Fruit fly (Drosophila melanogaster) whole organism, embryonic: ENCODE results near the gene Irp-1B.

Experiments
- Abd-B ChIP-seq: fragments of 200-800 bp; sonication (Bioruptor generic); optimal IDR thresholded peaks from 2 replicates; lab custom pipeline; 2018; ENCODE audit warnings: missing biosample characterization, mild to moderate bottlenecking, missing genetic modification characterization, moderate library complexity
- Atf-2 ChIP-seq: fragments of 200-800 bp; sonication (Bioruptor generic); optimal IDR thresholded peaks from 2 replicates; lab custom pipeline; 2016; ENCODE audit warnings: missing biosample characterization, missing genetic modification characterization
- Atf3 ChIP-seq: fragments of 200-800 bp; sonication (Bioruptor generic); optimal IDR thresholded peaks from 3 replicates; lab custom pipeline; 2016; ENCODE audit warnings: missing biosample characterization, missing genetic modification characterization
- Atf6 ChIP-seq: fragments of 200-800 bp; sonication (Bioruptor generic); IDR thresholded peaks from 2 replicates; pipeline ENCODE4 v1.3.6; 2022; ENCODE audit warnings: missing biosample characterization, missing genetic modification characterization
- CG11504 ChIP-seq: fragments of 200-800 bp; sonication (Bioruptor generic); optimal IDR thresholded peaks from 3 replicates; lab custom pipeline; 2019; ENCODE audit warnings: missing biosample characterization, mild to moderate bottlenecking, missing genetic modification characterization, moderate library complexity
- CG12236 ChIP-seq: fragments of 200-800 bp; sonication (Bioruptor generic); optimal IDR thresholded peaks from 2 replicates; lab custom pipeline; 2016; ENCODE audit warnings: missing biosample characterization, missing genetic modification characterization
- CG12659 ChIP-seq: fragments of 200-800 bp; sonication (Bioruptor generic); optimal IDR thresholded peaks from 3 replicates; lab custom pipeline; 2017; ENCODE audit warnings: mild to moderate bottlenecking, missing biosample characterization, missing genetic modification reagents, missing genetic modification characterization
- CG13894 ChIP-seq: fragments of 200-800 bp; sonication (Bioruptor generic); optimal IDR thresholded peaks from 3 replicates; lab custom pipeline; 2018; ENCODE audit warnings: missing biosample characterization, mild to moderate bottlenecking, missing genetic modification characterization, moderate library complexity
- CG1529 ChIP-seq: fragments of 200-800 bp; sonication (Bioruptor generic); optimal IDR thresholded peaks from 3 replicates; lab custom pipeline; 2018; ENCODE audit warnings: missing biosample characterization, missing genetic modification characterization
- CG1647 ChIP-seq: fragments of 200-800 bp; sonication (Bioruptor generic); optimal IDR thresholded peaks from 3 replicates; lab custom pipeline; 2016; ENCODE audit warnings: missing biosample characterization, missing genetic modification characterization
- CG17359 ChIP-seq: fragments of 200-800 bp; sonication (Bioruptor generic); optimal IDR thresholded peaks from 3 replicates; lab custom pipeline; 2018; ENCODE audit warnings: missing biosample characterization, mild to moderate bottlenecking, missing genetic modification characterization, moderate library complexity
- CG17385 ChIP-seq: fragments of 200-800 bp; sonication (Bioruptor generic); optimal IDR thresholded peaks from 3 replicates; lab custom pipeline; 2018; ENCODE audit warnings: missing biosample characterization, mild to moderate bottlenecking, missing genetic modification characterization
- CG17568 ChIP-seq: fragments of 200-800 bp; sonication (Bioruptor generic); optimal IDR thresholded peaks from 2 replicates; lab custom pipeline; 2018; ENCODE audit warnings: missing biosample characterization, mild to moderate bottlenecking, missing genetic modification characterization, moderate library complexity
- CG17612 ChIP-seq: fragments of 200-800 bp; sonication (Bioruptor generic); IDR thresholded peaks from 2 replicates; pipeline ENCODE4 v1.3.6; 2022; ENCODE audit warnings: missing biosample characterization, missing genetic modification characterization
- CG30403 ChIP-seq: fragments of 200-800 bp; sonication (Bioruptor generic); optimal IDR thresholded peaks from 3 replicates; lab custom pipeline; 2016; ENCODE audit warnings: missing biosample characterization, missing genetic modification characterization
- CG32767 ChIP-seq: fragments of 200-800 bp; sonication (Bioruptor generic); IDR thresholded peaks from 2 replicates; pipeline ENCODE4 v1.3.6; 2022; ENCODE audit warnings: missing biosample characterization, missing genetic modification characterization
- CG3838 ChIP-seq: fragments of 200-800 bp; sonication (Bioruptor generic); optimal IDR thresholded peaks from 3 replicates; lab custom pipeline; 2016; ENCODE audit warnings: missing biosample characterization, missing genetic modification characterization
- CG8281 ChIP-seq: fragments of 200-800 bp; sonication (Bioruptor generic); optimal IDR thresholded peaks from 2 replicates; lab custom pipeline; 2018; ENCODE audit warnings: missing biosample characterization, mild to moderate bottlenecking, missing genetic modification characterization, moderate library complexity
- CG8765 ChIP-seq: fragments of 200-800 bp; sonication (Bioruptor generic); IDR thresholded peaks from 2 replicates; pipeline ENCODE4 v1.3.6; 2022; ENCODE audit warnings: missing biosample characterization, missing genetic modification characterization
- CG8944 ChIP-seq: fragments of 200-800 bp; sonication (Bioruptor generic); optimal IDR thresholded peaks from 3 replicates; lab custom pipeline; 2016; ENCODE audit warnings: missing biosample characterization, missing genetic modification characterization
- CTCF ChIP-seq: fragments of 200-800 bp; sonication (Bioruptor generic); optimal IDR thresholded peaks from 2 replicates; lab custom pipeline; 2017; ENCODE audit warnings: missing biosample characterization, mild to moderate bottlenecking, missing genetic modification characterization, moderate library complexity
- Chrac-16 ChIP-seq: fragments of 200-800 bp; sonication (Bioruptor generic); optimal IDR thresholded peaks from 3 replicates; lab custom pipeline; 2016; ENCODE audit warnings: missing biosample characterization, missing genetic modification characterization
- CrebB ChIP-seq: fragments of 200-800 bp; sonication (Bioruptor generic); optimal IDR thresholded peaks from 3 replicates; lab custom pipeline; 2018; ENCODE audit warnings: missing biosample characterization, mild to moderate bottlenecking, missing genetic modification characterization
- Dip3 ChIP-seq: fragments of 200-800 bp; sonication (Bioruptor generic); optimal IDR thresholded peaks from 3 replicates; lab custom pipeline; 2016; ENCODE audit warnings: missing biosample characterization, missing genetic modification characterization
- E2f1 ChIP-seq: fragments of 200-800 bp; sonication (Bioruptor generic); IDR thresholded peaks from 2 replicates; pipeline ENCODE4 v1.3.6; 2022; ENCODE audit warnings: missing biosample characterization, missing genetic modification characterization
- Ets97D ChIP-seq: fragments of 200-800 bp; sonication (Bioruptor generic); optimal IDR thresholded peaks from 3 replicates; lab custom pipeline; 2016; ENCODE audit warnings: missing biosample characterization, missing genetic modification characterization
- HmgD ChIP-seq: fragments of 200-800 bp; sonication (Bioruptor generic); optimal IDR thresholded peaks from 3 replicates; lab custom pipeline; 2016; ENCODE audit warnings: missing biosample characterization, missing genetic modification characterization
- Jarid2 ChIP-seq: fragments of 200-800 bp; sonication (Bioruptor generic); optimal IDR thresholded peaks from 3 replicates; lab custom pipeline; 2017; ENCODE audit warnings: mild to moderate bottlenecking, missing biosample characterization, missing genetic modification reagents, missing genetic modification characterization
- Kr ChIP-seq: fragments of 200-800 bp; sonication (Bioruptor generic); optimal IDR thresholded peaks from 2 replicates; lab custom pipeline; 2017; ENCODE audit warnings: missing biosample characterization, mild to moderate bottlenecking, missing genetic modification characterization
- Med ChIP-seq: fragments of 200-800 bp; sonication (Bioruptor generic); peaks from one replicate; lab custom pipeline; 2016; ENCODE audit warnings: missing biosample characterization, missing genetic modification characterization, mild to moderate bottlenecking, inconsistent platforms, moderate library complexity
- Pdp1 ChIP-seq, 2 experiments: fragments of 200-800 bp; sonication (Bioruptor generic); optimal IDR thresholded peaks; 3 replicates each; lab custom pipeline; 2016; ENCODE audit warnings: missing biosample characterization in 2 of 2, missing genetic modification characterization in 2 of 2, mild to moderate bottlenecking in 1 of 2, moderate library complexity in 1 of 2
- Taf1 ChIP-seq: fragments of 200-800 bp; sonication (Bioruptor generic); IDR thresholded peaks from 2 replicates; pipeline ENCODE4 v1.3.6; 2022; ENCODE audit warnings: missing biosample characterization, missing genetic modification characterization
- Usf ChIP-seq: fragments of 200-800 bp; sonication (Bioruptor generic); optimal IDR thresholded peaks from 2 replicates; lab custom pipeline; 2017; ENCODE audit warnings: missing genotype, missing biosample characterization, missing genetic modification characterization
- ac ChIP-seq: fragments of 200-800 bp; sonication (Bioruptor generic); optimal IDR thresholded peaks from 3 replicates; lab custom pipeline; 2017; ENCODE audit warnings: missing biosample characterization, mild to moderate bottlenecking, missing genetic modification characterization
- ap ChIP-seq: fragments of 200-800 bp; sonication (Bioruptor generic); IDR thresholded peaks from 2 replicates; pipeline ENCODE4 v1.3.6; 2022; ENCODE audit warnings: missing biosample characterization, missing genetic modification characterization
- caup ChIP-seq: fragments of 200-800 bp; sonication (Bioruptor generic); optimal IDR thresholded peaks from 3 replicates; lab custom pipeline; 2017; ENCODE audit warnings: missing biosample characterization, mild to moderate bottlenecking, missing genetic modification characterization, moderate library complexity; ENCODE audit not compliant: severe bottlenecking
- dmrt11E ChIP-seq: fragments of 200-800 bp; sonication (Bioruptor generic); optimal IDR thresholded peaks from 3 replicates; lab custom pipeline; 2018; ENCODE audit warnings: missing biosample characterization, mild to moderate bottlenecking, missing genetic modification characterization, moderate library complexity
- en ChIP-seq: fragments of 200-800 bp; sonication (Bioruptor generic); optimal IDR thresholded peaks from 2 replicates; lab custom pipeline; 2016; ENCODE audit warnings: missing biosample characterization, missing genetic modification characterization
- gfzf ChIP-seq: fragments of 200-800 bp; sonication (Bioruptor generic); optimal IDR thresholded peaks from 2 replicates; lab custom pipeline; 2016; ENCODE audit warnings: missing biosample characterization, mild to moderate bottlenecking, missing genetic modification characterization, moderate library complexity
- grn ChIP-seq: fragments of 200-800 bp; sonication (Bioruptor generic); optimal IDR thresholded peaks from 3 replicates; lab custom pipeline; 2017; ENCODE audit warnings: missing biosample characterization, missing genetic modification characterization
- gsb-n ChIP-seq: fragments of 200-800 bp; sonication (Bioruptor generic); optimal IDR thresholded peaks from 3 replicates; lab custom pipeline; 2018; ENCODE audit warnings: missing biosample characterization, mild to moderate bottlenecking, missing genetic modification characterization
- h ChIP-seq: fragments of >200 bp; optimal IDR thresholded peaks from 2 replicates; lab custom pipeline; 2017
- hkb ChIP-seq, 2 experiments: fragments of 200-800 bp in 1 of 2; fragments of >200 bp in 1 of 2; sonication (Bioruptor generic) in 1 of 2; IDR thresholded peaks in 1 of 2; optimal IDR thresholded peaks in 1 of 2; 2 replicates each; pipeline versions ENCODE4 v1.3.6 to Lab custom; 2017 to 2022; ENCODE audit warnings: missing biosample characterization in 1 of 2, missing genetic modification characterization in 1 of 2
- knrl ChIP-seq: fragments of 200-800 bp; sonication (Bioruptor generic); IDR thresholded peaks from 3 replicates; pipeline ENCODE4 v1.3.6; 2022; ENCODE audit warnings: missing biosample characterization, missing genetic modification characterization; ENCODE audit not compliant: partially characterized antibody
- pb ChIP-seq: fragments of 200-800 bp; sonication (Bioruptor generic); optimal IDR thresholded peaks from 3 replicates; lab custom pipeline; 2016; ENCODE audit warnings: missing biosample characterization, missing genetic modification characterization
- pum ChIP-seq: fragments of 200-800 bp; sonication (Bioruptor generic); optimal IDR thresholded peaks from 2 replicates; lab custom pipeline; 2016; ENCODE audit warnings: missing biosample characterization, missing genetic modification characterization
- schlank ChIP-seq: fragments of 200-800 bp; sonication (Bioruptor generic); optimal IDR thresholded peaks from 2 replicates; lab custom pipeline; 2018; ENCODE audit warnings: missing biosample characterization, mild to moderate bottlenecking, missing genetic modification characterization
- sens-2 ChIP-seq: fragments of 200-800 bp; sonication (Bioruptor generic); IDR thresholded peaks from 2 replicates; pipeline ENCODE4 v1.3.6; 2022; ENCODE audit warnings: missing biosample characterization, missing genetic modification characterization
- sna ChIP-seq: fragments of 200-800 bp; sonication (Bioruptor generic); IDR thresholded peaks from 2 replicates; pipeline ENCODE4 v1.3.6; 2022; ENCODE audit warnings: missing biosample characterization, missing genetic modification characterization; ENCODE audit not compliant: partially characterized antibody
- tin ChIP-seq: fragments of 200-800 bp; sonication (Bioruptor generic); optimal IDR thresholded peaks from 3 replicates; lab custom pipeline; 2016; ENCODE audit warnings: missing biosample characterization, missing genetic modification characterization

Irp-1B gene

DNA sequence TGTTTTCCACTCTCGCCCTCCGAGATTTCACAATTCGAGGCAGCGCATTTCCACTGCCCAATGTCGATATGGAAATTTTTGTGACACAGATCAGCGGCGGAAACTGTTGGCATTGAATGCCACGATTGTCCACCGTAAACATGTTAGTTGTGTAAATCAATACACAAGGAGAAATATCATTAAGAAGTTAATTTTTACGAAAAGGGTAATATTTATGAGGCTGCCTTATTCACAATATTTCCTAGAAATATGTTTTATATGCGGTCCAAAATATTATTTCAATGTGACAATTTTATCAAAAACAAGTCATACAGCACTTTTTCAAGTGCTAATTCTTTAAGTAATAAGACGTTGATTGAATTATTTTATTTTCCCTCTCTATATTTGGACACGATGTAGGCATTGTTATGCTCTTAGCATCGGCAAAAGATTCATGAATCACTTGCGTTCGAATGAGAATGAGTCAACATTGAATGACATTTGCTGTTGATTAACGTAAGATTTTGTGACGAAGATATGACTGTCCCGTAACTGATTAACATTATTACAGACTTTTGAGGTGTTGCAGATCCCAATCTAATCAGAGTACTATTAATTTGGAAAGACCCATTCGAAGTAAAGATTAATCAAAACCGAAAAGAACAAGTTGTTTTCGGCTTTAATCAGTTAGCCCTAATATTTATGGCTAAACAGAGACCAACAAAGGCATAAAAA lies 18.9 kb downstream of the Irp-1B start (continued):
- TF ChIP-seq CG30403 (GFP tag; lab: Kevin White, UChicago): peak; percentile 85
- peak; percentile 59 for TF ChIP-seq CG1529
- TF ChIP-seq dmrt11E (tag; lab: Kevin White, UChicago): peak; percentile 11
- TF ChIP-seq ap: peak; percentile 86
- peak; percentile 55 for TF ChIP-seq Chrac-16 (GFP tag; lab: Kevin White, UChicago)
- peak; percentile 71 for TF ChIP-seq CG3838
- TF ChIP-seq Atf6: peak; percentile 92
- peak; percentile 64 for TF ChIP-seq CG8281 (tag; lab: Kevin White, UChicago)
- no peak for TF ChIP-seq CG8765 (GFP tag; lab: Robert Waterston, UW)
- TF ChIP-seq CG17612 (GFP tag; lab: Robert Waterston, UW): peak; percentile 14; the same call in 1 of the 2 replicates
- TF ChIP-seq gsb-n (tag; lab: Kevin White, UChicago): no peak
- TF ChIP-seq sens-2 (GFP tag; lab: Robert Waterston, UW): peak; percentile 61
- peak; percentile 85 for TF ChIP-seq E2f1
- TF ChIP-seq CG12659: peak; percentile 86
- TF ChIP-seq CG32767 (GFP tag; lab: Robert Waterston, UW): peak; percentile 89
- TF ChIP-seq Taf1 (GFP tag; lab: Robert Waterston, UW): peak; percentile 68
- TF ChIP-seq sna: no peak
- peak; percentile 82 for TF ChIP-seq CG17568
- peak; percentile 99 for TF ChIP-seq grn
- TF ChIP-seq CrebB (tag; lab: Kevin White, UChicago): peak; percentile 81
- peak; percentile 71 for TF ChIP-seq Atf3 (GFP tag; lab: Kevin White, UChicago)
- TF ChIP-seq schlank (tag; lab: Kevin White, UChicago): peak; percentile 29
- TF ChIP-seq ac (GFP tag; lab: Kevin White, UChicago): no peak
- TF ChIP-seq CG12236 (GFP tag; lab: Kevin White, UChicago): peak; percentile 64
- TF ChIP-seq HmgD (GFP tag; lab: Kevin White, UChicago): no peak
- TF ChIP-seq Jarid2 (GFP tag; lab: Kevin White, UChicago): peak; percentile 56
- TF ChIP-seq gfzf (GFP tag; lab: Kevin White, UChicago): no peak
- no peak for TF ChIP-seq hkb (optimal IDR thresholded peaks at IDR 0.05; lab: Kevin White, UChicago)
- TF ChIP-seq hkb (GFP tag; IDR thresholded peaks at IDR 0.05; lab: Robert Waterston, UW): peak; percentile 92
- TF ChIP-seq pum: peak; percentile 58
- peak; percentile 86 for TF ChIP-seq CG11504
- TF ChIP-seq en (GFP tag; lab: Kevin White, UChicago): peak; percentile 56
- peak; percentile 30 for TF ChIP-seq CG13894 (tag; lab: Kevin White, UChicago)
- peak; percentile 52 for TF ChIP-seq CG1647
- TF ChIP-seq h: no peak
- TF ChIP-seq knrl (GFP tag; lab: Robert Waterston, UW): no peak
- TF ChIP-seq Pdp1 (GFP tag; optimal IDR thresholded peaks at IDR 0.05; lab: Kevin White, UChicago): peak; percentile 56 to 94
- peak; percentile 44 for TF ChIP-seq Ets97D (GFP tag; lab: Kevin White, UChicago)
- TF ChIP-seq CG8944 (GFP tag; lab: Kevin White, UChicago): peak; percentile 69
- TF ChIP-seq Atf-2: peak; percentile 73
- peak; percentile 70 for TF ChIP-seq tin (GFP tag; lab: Kevin White, UChicago)
- TF ChIP-seq Kr (GFP tag; lab: Kevin White, UChicago): no peak
- TF ChIP-seq Dip3 (GFP tag; lab: Kevin White, UChicago): peak; percentile 45
- peak; percentile 77 for TF ChIP-seq Abd-B
- TF ChIP-seq CG17359 (tag; lab: Kevin White, UChicago): peak; percentile 87
- TF ChIP-seq caup (GFP tag; lab: Kevin White, UChicago): peak; percentile 60
- no peak for TF ChIP-seq Usf (GFP tag; lab: Kevin White, UChicago)
- no peak for TF ChIP-seq CTCF (GFP tag; lab: Kevin White, UChicago)
- peak; percentile 93 for TF ChIP-seq Med (GFP tag; lab: Kevin White, UChicago)
- TF ChIP-seq CG17385 (GFP tag; lab: Kevin White, UChicago): peak; percentile 79
- peak; percentile 58 for TF ChIP-seq pb
